Fruit fly (Drosophila melanogaster): ENCODE results near the gene CG7990.

The CG7990 gene

dm6 chrX:19172955-19173354 is 28.8 kb downstream of the CG7990 start (continued):
- no peak for TF ChIP-seq CG8281 (tag; optimal IDR thresholded peaks at IDR 0.05)
- TF ChIP-seq tio (GFP tag; optimal IDR thresholded peaks at IDR 0.05): peak; percentile 8
- TF ChIP-seq CG7786 (GFP tag; optimal IDR thresholded peaks at IDR 0.05): no peak
- no peak for TF ChIP-seq sug (tag; optimal IDR thresholded peaks at IDR 0.05)
- TF ChIP-seq dmrt99B (tag; optimal IDR thresholded peaks at IDR 0.05): no peak
- no peak for TF ChIP-seq Hr3 (GFP tag; optimal IDR thresholded peaks at IDR 0.05)
- no peak for TF ChIP-seq PHDP (tag; optimal IDR thresholded peaks at IDR 0.05)
- no peak for TF ChIP-seq CG3281 (GFP tag; optimal IDR thresholded peaks at IDR 0.05)
- no peak for TF ChIP-seq CG7372 (GFP tag; IDR thresholded peaks at IDR 0.05)
- TF ChIP-seq ci (GFP tag; IDR thresholded peaks at IDR 0.05): 0 out of 3 replicates have a peak, but pooled peaks have one; percentile 14
- peak; percentile 37; the same call in 1 of the 2 replicates for TF ChIP-seq stc (GFP tag; IDR thresholded peaks at IDR 0.05)
- TF ChIP-seq CG4617 (GFP tag; optimal IDR thresholded peaks at IDR 0.05; ENCODE audit: borderline replicate concordance): no peak
- no peak for TF ChIP-seq Scr (GFP tag; IDR thresholded peaks at IDR 0.05; ENCODE audit: partially characterized antibody)
- no peak for TF ChIP-seq Hey (tag; optimal IDR thresholded peaks at IDR 0.05)
- no peak for TF ChIP-seq Oli (tag; optimal IDR thresholded peaks at IDR 0.05)
- TF ChIP-seq Gsc (GFP tag; IDR thresholded peaks at IDR 0.05): no peak
- TF ChIP-seq Mes4 (GFP tag; optimal IDR thresholded peaks at IDR 0.05): peak; percentile 0
- peak; percentile 35 for TF ChIP-seq CG11504 (tag; optimal IDR thresholded peaks at IDR 0.05)
- TF ChIP-seq CG8388 (GFP tag; optimal IDR thresholded peaks at IDR 0.05): no peak
- no peak for TF ChIP-seq toy (GFP tag; IDR thresholded peaks at IDR 0.05)
- TF ChIP-seq wor (GFP tag; IDR thresholded peaks at IDR 0.05): no peak
- TF ChIP-seq CG34376 (GFP tag; optimal IDR thresholded peaks at IDR 0.05): no peak
- TF ChIP-seq dysf (GFP tag; IDR thresholded peaks at IDR 0.05): 0 out of 3 replicates have a peak, but pooled peaks have one; percentile 36
- no peak for TF ChIP-seq nmo (GFP tag; optimal IDR thresholded peaks at IDR 0.05)
- no peak for TF ChIP-seq CG14860 (GFP tag; IDR thresholded peaks at IDR 0.05; ENCODE audit: partially characterized antibody)
- TF ChIP-seq prd (optimal IDR thresholded peaks at IDR 0.05): no peak
- TF ChIP-seq prd (GFP tag; IDR thresholded peaks at IDR 0.05): peak; percentile 52; the same call in 1 of the 3 replicates
- no peak for TF ChIP-seq CG6654 (GFP tag; optimal IDR thresholded peaks at IDR 0.05)
- no peak for TF ChIP-seq D (optimal IDR thresholded peaks at IDR 0.05)
- no peak for TF ChIP-seq D (GFP tag; optimal IDR thresholded peaks at IDR 0.05)
- TF ChIP-seq CG7928 (GFP tag; optimal IDR thresholded peaks at IDR 0.05): no peak
- TF ChIP-seq jing (GFP tag; optimal IDR thresholded peaks at IDR 0.05): no peak
- peak; percentile 11 for TF ChIP-seq CG7839 (tag; optimal IDR thresholded peaks at IDR 0.05)
- TF ChIP-seq lola (GFP tag; optimal IDR thresholded peaks at IDR 0.05): no peak
- TF ChIP-seq HmgD (GFP tag; optimal IDR thresholded peaks at IDR 0.05): no peak
- peak; percentile 10 to 16 for TF ChIP-seq bsh (GFP tag; optimal IDR thresholded peaks at IDR 0.05)
- no peak for TF ChIP-seq mld (GFP tag; IDR thresholded peaks at IDR 0.05; ENCODE audit: partially characterized antibody)
- peak; percentile 12 for TF ChIP-seq CG30403 (GFP tag; optimal IDR thresholded peaks at IDR 0.05)
- no peak for TF ChIP-seq CG15514 (GFP tag; optimal IDR thresholded peaks at IDR 0.05)
- no peak for TF ChIP-seq CG14050 (GFP tag; IDR thresholded peaks at IDR 0.05)
- TF ChIP-seq Drgx (GFP tag; IDR thresholded peaks at IDR 0.05): peak; percentile 61
- no peak for TF ChIP-seq CG12104 (GFP tag; optimal IDR thresholded peaks at IDR 0.05)
- peak; percentile 0 for TF ChIP-seq CG17359 (tag; optimal IDR thresholded peaks at IDR 0.05)
- no peak for TF ChIP-seq CG2678 (tag; optimal IDR thresholded peaks at IDR 0.05)
- TF ChIP-seq CG2712 (tag; optimal IDR thresholded peaks at IDR 0.05): peak; percentile 0
- no peak for TF ChIP-seq CG1233 (GFP tag; optimal IDR thresholded peaks at IDR 0.05)
- TF ChIP-seq CG7271 (tag; optimal IDR thresholded peaks at IDR 0.05): no peak
- no peak for TF ChIP-seq CG10321 (GFP tag; IDR thresholded peaks at IDR 0.05)
- TF ChIP-seq sens (GFP tag): peak; percentile 65
- TF ChIP-seq Spps (tag; optimal IDR thresholded peaks at IDR 0.05): no peak
- no peak for TF ChIP-seq ssp (GFP tag; IDR thresholded peaks at IDR 0.05)

Data from whole organism, embryonic.